Worm (Caenorhabditis elegans) whole organism, L4/young adult: ENCODE measurements around the gene C44B7.5.

Experiments
- dao-5 ChIP-seq: sonication (generic microtip); optimal IDR thresholded peaks from 2 replicates; lab custom pipeline; 2016; ENCODE audit warnings: missing genotype, missing genetic modification characterization, moderate library complexity, missing compliant biosample characterization
- him-1 ChIP-seq: sonication (generic microtip); optimal IDR thresholded peaks from 2 replicates; lab custom pipeline; 2016; ENCODE audit warnings: missing genotype, missing genetic modification reagents, missing genetic modification characterization, missing compliant biosample characterization

ce11 chrII:6830012-6830411, 42.4 kb downstream of the C44B7.5 start:
- no peak for TF ChIP-seq him-1 (tag; lab: Kevin White, UChicago)
- TF ChIP-seq dao-5 (tag; lab: Kevin White, UChicago), result no peak
